Worm (Caenorhabditis elegans): ENCODE measurements around the gene btb-19.
A peak's percentile ranks its signal among the peaks of the same experiment; 100 is the strongest.

The btb-19 gene

DNA sequence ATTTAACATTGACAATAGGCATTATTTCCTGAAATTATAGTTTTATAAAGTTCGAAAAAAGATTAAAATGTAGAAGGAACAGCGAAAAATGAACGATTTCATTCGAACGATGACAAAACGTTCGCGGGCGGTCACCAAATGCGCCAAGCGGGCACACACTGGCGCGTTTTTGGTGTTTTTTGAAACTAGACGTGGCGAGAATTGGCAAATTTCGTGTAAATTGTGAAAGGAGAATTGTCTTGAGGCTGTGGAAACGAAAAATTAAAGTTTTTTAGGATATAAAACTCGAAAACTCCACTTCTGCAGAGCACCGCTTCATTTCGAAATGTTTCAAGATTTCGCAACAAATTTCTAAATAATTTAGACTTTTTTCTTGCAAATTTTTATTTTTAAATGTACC, 33.3 kb downstream of the btb-19 start, which contains the start of gene usp-14 (continued):
- TF ChIP-seq madf-6 (GFP tag; IDR thresholded peaks at IDR 0.05): peak; percentile 79
- TF ChIP-seq lin-54 (GFP tag; optimal IDR thresholded peaks at IDR 0.05): peak; percentile 82
- peak; percentile 76 for TF ChIP-seq efl-1 (GFP tag; optimal IDR thresholded peaks at IDR 0.05)
- peak; percentile 53 for TF ChIP-seq dpl-1 (GFP tag; optimal IDR thresholded peaks at IDR 0.05)
- TF ChIP-seq lag-1 (GFP tag; IDR thresholded peaks at IDR 0.05): no peak
- peak; percentile 56 for TF ChIP-seq lin-40 (tag; optimal IDR thresholded peaks at IDR 0.05)

DNA sequence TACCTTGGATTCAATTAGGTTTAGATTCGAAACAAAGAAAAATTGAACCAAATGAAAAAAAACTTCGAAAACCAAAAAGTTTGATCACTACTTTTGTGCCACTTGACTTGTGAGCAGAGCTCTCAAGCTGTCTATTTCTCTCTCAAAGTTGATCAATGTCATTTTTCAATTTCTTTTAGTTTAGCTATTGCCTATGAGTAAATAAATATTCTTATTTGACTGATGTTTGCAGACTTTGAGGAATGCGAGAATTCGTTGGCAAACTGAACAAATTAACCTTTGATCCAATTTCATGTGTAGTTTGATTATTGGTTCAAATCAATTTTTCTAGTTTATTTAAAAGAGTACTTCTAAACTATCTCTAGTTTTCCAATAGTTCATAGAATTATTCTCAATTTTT, 38.1 kb downstream of the btb-19 start:
- TF ChIP-seq nhr-179 (tag; optimal IDR thresholded peaks at IDR 0.05) (no peak), lin-40 (tag; optimal IDR thresholded peaks at IDR 0.05) (no peak), tbp1 (GFP tag; optimal IDR thresholded peaks at IDR 0.05) (no peak), bed-1 (GFP tag; IDR thresholded peaks at IDR 0.05) (no peak), F39B2.1 (GFP tag; IDR thresholded peaks at IDR 0.05) (no peak), ztf-26 (tag; optimal IDR thresholded peaks at IDR 0.05) (no peak), hlh-26 (GFP tag; conservative IDR thresholded peaks at IDR 0.05) (no peak), snpc-3.4 (tag; optimal IDR thresholded peaks at IDR 0.05) (no peak), gei-17 (GFP tag; optimal IDR thresholded peaks at IDR 0.05) (no peak), akir-1 (GFP tag; optimal IDR thresholded peaks at IDR 0.05) (no peak), rpc-1 (optimal IDR thresholded peaks at IDR 0.05) (no peak), rpc-1 (tag; optimal IDR thresholded peaks at IDR 0.05) (no peak), ztf-18 (tag; optimal IDR thresholded peaks at IDR 0.05) (no peak)

DNA sequence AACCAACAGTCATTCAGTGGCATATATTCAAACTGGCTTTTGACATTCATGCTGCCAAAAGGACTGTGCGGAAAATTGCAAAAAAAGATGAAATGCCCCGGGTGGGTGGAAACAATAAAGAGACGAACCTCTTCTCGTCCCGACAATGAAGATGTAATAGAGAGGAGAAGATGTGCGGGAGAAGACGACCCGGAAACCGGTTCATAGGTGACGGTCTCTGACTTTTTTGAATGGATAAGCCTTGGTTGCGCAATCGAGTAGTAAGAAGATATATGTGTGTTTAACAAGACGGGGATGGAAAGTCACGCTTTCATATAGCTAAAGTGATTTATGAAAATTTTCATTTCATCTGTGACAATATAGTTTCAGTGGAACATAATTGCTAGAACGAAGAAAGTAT, 41.2 kb downstream of the btb-19 start:
- TF ChIP-seq lin-54 (GFP tag; optimal IDR thresholded peaks at IDR 0.05) (no peak), snpc-1.1 (tag; optimal IDR thresholded peaks at IDR 0.05; ENCODE audit: insufficient read depth) (no peak), dpl-1 (GFP tag; optimal IDR thresholded peaks at IDR 0.05) (no peak), ZK185.1 (tag; optimal IDR thresholded peaks at IDR 0.05; ENCODE audit: poor library complexity, severe bottlenecking) (no peak), rcor-1 (GFP tag; IDR thresholded peaks at IDR 0.05) (no peak), madf-6 (GFP tag; IDR thresholded peaks at IDR 0.05) (no peak), zim-3 (tag; optimal IDR thresholded peaks at IDR 0.05) (no peak), B0035.1 (tag; optimal IDR thresholded peaks at IDR 0.05) (no peak), ceh-58 (GFP tag; IDR thresholded peaks at IDR 0.05) (no peak), F55B11.4 (tag; optimal IDR thresholded peaks at IDR 0.05; ENCODE audit: borderline replicate concordance, insufficient read depth) (no peak)

DNA sequence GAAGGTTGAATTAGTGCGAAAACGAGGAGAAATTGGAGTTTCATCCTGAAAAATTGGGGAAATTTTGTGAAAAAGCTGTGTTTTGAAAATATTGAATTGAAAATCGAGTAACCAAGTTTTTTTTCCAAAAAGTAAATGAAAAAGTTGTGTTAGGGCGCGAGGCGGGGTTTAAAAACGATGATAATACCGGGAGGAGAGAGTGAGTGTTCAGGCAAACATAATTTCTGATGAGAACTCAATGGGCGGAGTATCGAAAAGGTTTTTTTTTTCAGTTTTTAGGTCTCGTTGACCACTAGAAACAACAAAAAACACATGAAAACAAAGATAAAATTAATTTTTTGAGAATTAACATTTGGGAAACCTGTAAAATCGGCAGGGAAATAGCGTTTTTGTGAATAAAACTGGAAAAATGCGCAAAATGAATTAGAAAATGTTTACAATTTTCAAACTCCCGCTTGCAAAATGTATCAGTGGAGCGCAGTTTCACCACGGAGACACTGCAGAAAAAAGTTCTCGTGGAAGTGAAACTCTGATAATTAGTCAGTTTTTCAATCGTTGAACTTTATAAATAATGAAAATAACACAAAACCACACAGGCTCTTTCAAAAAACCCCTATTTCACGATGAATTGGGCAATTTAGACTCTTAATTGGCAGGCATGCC, 42.2 kb downstream of the btb-19 start, which contains the start of gene C13B4.1:
TSS of gene C13B4.1 (minus strand) at position 51 of the 663 bp plus-strand sequence.
- TF ChIP-seq ceh-91 (GFP tag; IDR thresholded peaks at IDR 0.05) (peak; percentile 61), F33H1.4 (GFP tag; IDR thresholded peaks at IDR 0.05) (peak; percentile 75), lin-35 (GFP tag; optimal IDR thresholded peaks at IDR 0.05) (peak in 2 of 3 experiments; percentile 11 to 55), attf-5 (GFP tag; optimal IDR thresholded peaks at IDR 0.05) (no peak), F49E8.2 (tag; optimal IDR thresholded peaks at IDR 0.05; ENCODE audit: insufficient read depth) (peak; percentile 37), ceh-100 (GFP tag; IDR thresholded peaks at IDR 0.05) (peak; percentile 98), pbrm-1 (GFP tag; IDR thresholded peaks at IDR 0.05) (0 out of 2 replicates have a peak, but pooled peaks have one; percentile 34), snpc-3.4 (tag; optimal IDR thresholded peaks at IDR 0.05) (peak; percentile 36), madf-6 (GFP tag; IDR thresholded peaks at IDR 0.05) (peak; percentile 80), F23B12.7 (tag; optimal IDR thresholded peaks at IDR 0.05; ENCODE audit: insufficient read depth) (peak; percentile 41), lin-54 (GFP tag; optimal IDR thresholded peaks at IDR 0.05) (peak; percentile 97), him-1 (tag; optimal IDR thresholded peaks at IDR 0.05) (peak; percentile 11), snpc-4 (GFP tag; optimal IDR thresholded peaks at IDR 0.05) (no peak), snpc-4 (tag; optimal IDR thresholded peaks at IDR 0.05) (peak in 1 of 4 experiments; percentile 16), Y79H2A.3 (GFP tag; conservative IDR thresholded peaks at IDR 0.05) (no peak), dpl-1 (GFP tag; optimal IDR thresholded peaks at IDR 0.05) (peak; percentile 68), dox-1 (GFP tag; IDR thresholded peaks at IDR 0.05) (peak; percentile 67), lag-1 (GFP tag; IDR thresholded peaks at IDR 0.05) (no peak), xnd-1 (tag; optimal IDR thresholded peaks at IDR 0.05) (peak; percentile 50), efl-1 (GFP tag; optimal IDR thresholded peaks at IDR 0.05) (peak; percentile 92), D2030.7 (GFP tag; IDR thresholded peaks at IDR 0.05) (peak; percentile 90), B0035.1 (tag; optimal IDR thresholded peaks at IDR 0.05) (no peak), unc-130 (GFP tag; optimal IDR thresholded peaks at IDR 0.05) (peak; percentile 49), mcd-1 (GFP tag; IDR thresholded peaks at IDR 0.05) (peak; percentile 94)

Measured in whole organism, young adult.